Fruit fly (Drosophila melanogaster) whole organism, embryonic: Measurements from ENCODE around the gene CG14930.

Source experiments
- Adf1 ChIP-seq: fragments of 200-800 bp; sonication (Bioruptor generic); IDR thresholded peaks from 2 replicates; pipeline ENCODE4 v1.3.6; 2022; ENCODE audit warnings: missing biosample characterization, missing genetic modification characterization
- Asciz ChIP-seq: fragments of 200-800 bp; sonication (Bioruptor generic); optimal IDR thresholded peaks from 2 replicates; lab custom pipeline; 2017; ENCODE audit warnings: missing biosample characterization, mild to moderate bottlenecking, missing genetic modification characterization, missing genetic modification reagents
- BtbVII ChIP-seq: fragments of 200-800 bp; sonication (Bioruptor generic); optimal IDR thresholded peaks from 3 replicates; lab custom pipeline; 2017; ENCODE audit warnings: missing biosample characterization, mild to moderate bottlenecking, missing genetic modification characterization
- C15 ChIP-seq: fragments of 200-800 bp; sonication (Bioruptor generic); IDR thresholded peaks from 3 replicates; pipeline ENCODE4 v1.3.6; 2022; ENCODE audit warnings: missing biosample characterization, missing genetic modification characterization
- CG10209 ChIP-seq: fragments of 200-800 bp; sonication (Bioruptor generic); optimal IDR thresholded peaks from 3 replicates; lab custom pipeline; 2017; ENCODE audit warnings: missing biosample characterization, mild to moderate bottlenecking, missing genetic modification characterization, missing genetic modification reagents
- CG10543 ChIP-seq: fragments of 200-800 bp; sonication (Bioruptor generic); optimal IDR thresholded peaks from 3 replicates; lab custom pipeline; 2017; ENCODE audit warnings: missing biosample characterization, mild to moderate bottlenecking, missing genetic modification characterization, moderate library complexity
- CG10565 ChIP-seq: fragments of 200-800 bp; sonication (Bioruptor generic); optimal IDR thresholded peaks from 3 replicates; lab custom pipeline; 2016; ENCODE audit warnings: missing biosample characterization, mild to moderate bottlenecking, missing genetic modification characterization
- CG11085 ChIP-seq: fragments of 200-800 bp; sonication (Bioruptor generic); IDR thresholded peaks from 2 replicates; pipeline ENCODE4 v1.3.6; 2022; ENCODE audit warnings: missing biosample characterization, missing genetic modification characterization
- CG11695 ChIP-seq: fragments of 200-800 bp; sonication (Bioruptor generic); IDR thresholded peaks from 3 replicates; pipeline ENCODE4 v1.3.6; 2022; ENCODE audit warnings: missing biosample characterization, missing genetic modification characterization
- CG11696 ChIP-seq: fragments of 200-800 bp; sonication (Bioruptor generic); IDR thresholded peaks from 2 replicates; pipeline ENCODE4 v1.3.6; 2022; ENCODE audit warnings: missing biosample characterization, missing genetic modification characterization
- CG1647 ChIP-seq: fragments of 200-800 bp; sonication (Bioruptor generic); optimal IDR thresholded peaks from 3 replicates; lab custom pipeline; 2016; ENCODE audit warnings: missing biosample characterization, missing genetic modification characterization
- CG17568 ChIP-seq: fragments of 200-800 bp; sonication (Bioruptor generic); optimal IDR thresholded peaks from 2 replicates; lab custom pipeline; 2018; ENCODE audit warnings: missing biosample characterization, mild to moderate bottlenecking, missing genetic modification characterization, moderate library complexity
- CG17802 ChIP-seq: fragments of 200-800 bp; sonication (Bioruptor generic); optimal IDR thresholded peaks from 2 replicates; lab custom pipeline; 2018; ENCODE audit warnings: missing biosample characterization, mild to moderate bottlenecking, missing genetic modification characterization, moderate library complexity
- CG18599 ChIP-seq: fragments of 200-800 bp; sonication (Bioruptor generic); optimal IDR thresholded peaks from 3 replicates; lab custom pipeline; 2017; ENCODE audit warnings: missing biosample characterization, missing genetic modification characterization, mild to moderate bottlenecking, moderate library complexity, missing genetic modification reagents
- CG2199 ChIP-seq: fragments of 200-800 bp; sonication (Bioruptor generic); IDR thresholded peaks from 3 replicates; pipeline ENCODE4 v1.3.6; 2022; ENCODE audit warnings: missing biosample characterization, missing genetic modification characterization
- CG2678 ChIP-seq: fragments of 200-800 bp; sonication (Bioruptor generic); optimal IDR thresholded peaks from 3 replicates; lab custom pipeline; 2019; ENCODE audit warnings: missing biosample characterization, mild to moderate bottlenecking, missing genetic modification characterization, moderate library complexity
- CG3407 ChIP-seq: fragments of 200-800 bp; sonication (Bioruptor generic); optimal IDR thresholded peaks from 2 replicates; lab custom pipeline; 2018; ENCODE audit warnings: missing biosample characterization, mild to moderate bottlenecking, missing genetic modification characterization
- CG5953 ChIP-seq: fragments of 200-800 bp; sonication (Bioruptor generic); IDR thresholded peaks from 2 replicates; pipeline ENCODE4 v1.3.6; 2022; ENCODE audit warnings: missing biosample characterization, missing genetic modification characterization
- CG6683 ChIP-seq: fragments of 200-800 bp; sonication (Bioruptor generic); optimal IDR thresholded peaks from 2 replicates; lab custom pipeline; 2017; ENCODE audit warnings: missing biosample characterization, mild to moderate bottlenecking, missing genetic modification characterization, missing genetic modification reagents
- CG6813 ChIP-seq: fragments of 200-800 bp; sonication (Bioruptor generic); optimal IDR thresholded peaks from 2 replicates; lab custom pipeline; 2017; ENCODE audit warnings: missing biosample characterization, missing genetic modification characterization, mild to moderate bottlenecking, moderate library complexity, missing genetic modification reagents
- CG6854 ChIP-seq: fragments of 200-800 bp; sonication (Bioruptor generic); optimal IDR thresholded peaks from 3 replicates; lab custom pipeline; 2017; ENCODE audit warnings: missing biosample characterization, mild to moderate bottlenecking, missing genetic modification characterization
- CG7556 ChIP-seq: fragments of 200-800 bp; sonication (Bioruptor generic); optimal IDR thresholded peaks from 2 replicates; lab custom pipeline; 2017; ENCODE audit warnings: missing biosample characterization, mild to moderate bottlenecking, missing genetic modification characterization
- CG8478 ChIP-seq: fragments of >200 bp; optimal IDR thresholded peaks from 2 replicates; lab custom pipeline; 2018
- D19B ChIP-seq: fragments of 200-800 bp; sonication (Bioruptor generic); optimal IDR thresholded peaks from 2 replicates; lab custom pipeline; 2017; ENCODE audit warnings: missing biosample characterization, mild to moderate bottlenecking, missing genetic modification characterization
- E2f2 ChIP-seq: fragments of 200-800 bp; sonication (Bioruptor generic); IDR thresholded peaks from 2 replicates; pipeline ENCODE4 v1.3.6; 2022; ENCODE audit warnings: missing biosample characterization, missing genetic modification characterization
- H15 ChIP-seq: fragments of 200-800 bp; sonication (Bioruptor generic); IDR thresholded peaks from 3 replicates; pipeline ENCODE4 v1.3.6; 2022; ENCODE audit warnings: missing biosample characterization, missing genetic modification characterization
- Hmr ChIP-seq: fragments of 200-800 bp; sonication (Bioruptor generic); optimal IDR thresholded peaks from 3 replicates; lab custom pipeline; 2017; ENCODE audit warnings: mild to moderate bottlenecking, missing biosample characterization, missing genetic modification reagents, missing genetic modification characterization
- Nf-YB ChIP-seq: fragments of 200-800 bp; sonication (Bioruptor generic); optimal IDR thresholded peaks from 3 replicates; lab custom pipeline; 2019; ENCODE audit warnings: missing biosample characterization, mild to moderate bottlenecking, missing genetic modification characterization, moderate library complexity
- Sox100B ChIP-seq: fragments of 200-800 bp; sonication (Bioruptor generic); optimal IDR thresholded peaks from 3 replicates; lab custom pipeline; 2018; ENCODE audit warnings: missing biosample characterization, mild to moderate bottlenecking, missing genetic modification characterization
- aop ChIP-seq: fragments of 200-800 bp; sonication (Bioruptor generic); IDR thresholded peaks from 2 replicates; pipeline ENCODE4 v1.3.6; 2022; ENCODE audit warnings: missing biosample characterization, missing genetic modification characterization
- ara ChIP-seq: fragments of 200-800 bp; sonication (Bioruptor generic); IDR thresholded peaks from 2 replicates; pipeline ENCODE4 v1.3.6; 2022; ENCODE audit warnings: missing biosample characterization, missing genetic modification characterization
- cas ChIP-seq: fragments of 200-800 bp; sonication (Bioruptor generic); IDR thresholded peaks from 2 replicates; pipeline ENCODE4 v1.3.6; 2022; ENCODE audit warnings: missing biosample characterization, missing genetic modification characterization
- cg ChIP-seq: fragments of 200-800 bp; sonication (Bioruptor generic); optimal IDR thresholded peaks from 3 replicates; lab custom pipeline; 2019; ENCODE audit warnings: missing biosample characterization, mild to moderate bottlenecking, missing genetic modification characterization, moderate library complexity
- chinmo ChIP-seq: fragments of 200-800 bp; sonication (Bioruptor generic); IDR thresholded peaks from 4 replicates; pipeline ENCODE4 v1.3.6; 2022; ENCODE audit warnings: missing biosample characterization, missing genetic modification characterization; ENCODE audit not compliant: partially characterized antibody
- crc ChIP-seq: fragments of 200-800 bp; sonication (Bioruptor generic); optimal IDR thresholded peaks from 2 replicates; lab custom pipeline; 2016; ENCODE audit warnings: missing biosample characterization, missing genetic modification characterization
- dmrt99B ChIP-seq: fragments of 200-800 bp; sonication (Bioruptor generic); optimal IDR thresholded peaks from 2 replicates; lab custom pipeline; 2018; ENCODE audit warnings: missing biosample characterization, mild to moderate bottlenecking, missing genetic modification characterization, moderate library complexity
- exex ChIP-seq: fragments of 200-800 bp; sonication (Bioruptor generic); optimal IDR thresholded peaks from 4 replicates; lab custom pipeline; 2018; ENCODE audit warnings: missing biosample characterization, mild to moderate bottlenecking, missing genetic modification characterization, moderate library complexity
- ftz-f1 ChIP-seq: fragments of 200-800 bp; sonication (Bioruptor generic); optimal IDR thresholded peaks from 2 replicates; lab custom pipeline; 2016; ENCODE audit warnings: missing biosample characterization, missing genetic modification characterization
- gsb ChIP-seq: fragments of 200-800 bp; sonication (Bioruptor generic); IDR thresholded peaks from 2 replicates; pipeline ENCODE4 v1.3.6; 2022; ENCODE audit warnings: missing biosample characterization, missing genetic modification characterization
- ham ChIP-seq: fragments of 200-800 bp; sonication (Bioruptor generic); IDR thresholded peaks from 2 replicates; pipeline ENCODE4 v1.3.6; 2022; ENCODE audit warnings: missing biosample characterization, missing genetic modification characterization
- ind ChIP-seq: fragments of 200-800 bp; sonication (Bioruptor generic); optimal IDR thresholded peaks from 3 replicates; lab custom pipeline; 2016; ENCODE audit warnings: missing biosample characterization, missing genetic modification characterization
- jumu ChIP-seq: fragments of 200-800 bp; sonication (Bioruptor generic); optimal IDR thresholded peaks from 3 replicates; lab custom pipeline; 2016; ENCODE audit warnings: missing biosample characterization, missing genetic modification characterization
- klu ChIP-seq: fragments of 200-800 bp; sonication (Bioruptor generic); IDR thresholded peaks from 2 replicates; pipeline ENCODE4 v1.3.6; 2022; ENCODE audit warnings: missing biosample characterization, missing genetic modification characterization
- nau ChIP-seq: fragments of 200-800 bp; sonication (Bioruptor generic); optimal IDR thresholded peaks from 3 replicates; lab custom pipeline; 2017; ENCODE audit warnings: missing biosample characterization, mild to moderate bottlenecking, missing genetic modification characterization, missing genetic modification reagents
- pfk ChIP-seq: fragments of 200-800 bp; sonication (Bioruptor generic); optimal IDR thresholded peaks from 2 replicates; lab custom pipeline; 2018; ENCODE audit warnings: missing biosample characterization, mild to moderate bottlenecking, missing genetic modification characterization, moderate library complexity
- pzg ChIP-seq: fragments of 200-800 bp; sonication (Bioruptor generic); optimal IDR thresholded peaks from 3 replicates; lab custom pipeline; 2018; ENCODE audit warnings: missing biosample characterization, mild to moderate bottlenecking, missing genetic modification characterization, moderate library complexity
- seq ChIP-seq: fragments of 200-800 bp; sonication (Bioruptor generic); IDR thresholded peaks from 2 replicates; pipeline ENCODE4 v1.3.6; 2022; ENCODE audit warnings: missing biosample characterization, missing genetic modification characterization
- sim ChIP-seq: fragments of 200-800 bp; sonication (Bioruptor generic); IDR thresholded peaks from 2 replicates; pipeline ENCODE4 v1.3.6; 2022; ENCODE audit warnings: missing biosample characterization, missing genetic modification characterization
- sob ChIP-seq: fragments of 200-800 bp; sonication (Bioruptor generic); IDR thresholded peaks from 2 replicates; pipeline ENCODE4 v1.3.6; 2022; ENCODE audit warnings: missing biosample characterization, missing genetic modification characterization
- vfl ChIP-seq: fragments of 200-800 bp; sonication (Bioruptor generic); optimal IDR thresholded peaks from 2 replicates; lab custom pipeline; 2016; ENCODE audit warnings: missing biosample characterization, missing genetic modification characterization

The CG14930 gene

DNA sequence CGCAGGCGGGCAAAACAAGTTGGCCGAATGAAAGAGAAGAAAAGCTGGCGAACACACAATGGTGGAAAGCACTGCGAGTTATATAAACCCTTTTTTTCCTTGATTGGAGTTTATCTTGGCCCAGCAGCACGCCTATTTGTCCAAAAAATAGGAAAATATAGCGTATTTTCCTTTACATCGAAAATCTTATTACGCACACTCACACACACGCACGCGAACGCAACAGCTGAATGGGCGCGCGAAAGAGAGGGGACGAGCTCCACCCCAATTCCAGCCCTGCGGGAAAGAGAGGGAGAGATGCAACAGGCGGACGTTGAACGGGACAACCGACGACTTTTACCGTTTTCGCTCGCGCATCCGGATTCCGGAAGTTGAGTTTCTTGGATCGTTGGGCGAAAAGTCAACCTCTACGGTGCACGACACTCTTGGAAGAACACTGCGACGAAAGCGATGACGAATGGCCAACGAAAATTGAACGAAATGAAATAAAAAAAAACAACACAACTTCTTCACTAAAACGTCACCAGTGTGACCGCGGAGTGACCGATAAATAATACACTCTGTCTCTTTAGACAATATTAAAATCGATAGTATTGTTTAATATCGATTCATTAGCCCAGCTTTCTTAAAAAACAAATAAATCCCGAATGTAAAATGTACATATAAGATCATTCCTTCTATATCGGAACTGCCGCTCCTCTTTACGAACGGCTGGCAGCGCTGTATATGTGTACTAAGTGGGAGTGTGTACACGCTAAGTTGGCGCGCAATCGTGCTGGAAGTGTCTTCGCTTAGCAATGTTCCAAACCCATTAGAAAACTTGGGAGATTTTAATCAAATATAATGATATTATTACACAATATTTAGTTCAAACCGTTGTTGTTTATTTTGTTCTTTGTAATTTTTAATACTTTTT, 4.3 kb downstream of the CG14930 start, which contains the start of the genes Dlg5 and CG4970 (continued):
- TF ChIP-seq ind: no peak
- TF ChIP-seq D19B (GFP tag; lab: Kevin White, UChicago): no peak
- TF ChIP-seq CG10543 (GFP tag; lab: Kevin White, UChicago): no peak
- no peak for TF ChIP-seq CG1647 (GFP tag; lab: Kevin White, UChicago)
- no peak for TF ChIP-seq exex (tag; lab: Kevin White, UChicago)
- TF ChIP-seq jumu: peak; percentile 2
- no peak for TF ChIP-seq ftz-f1 (GFP tag; lab: Kevin White, UChicago)
- no peak for TF ChIP-seq CG6683
- TF ChIP-seq CG3407 (GFP tag; lab: Kevin White, UChicago): no peak
- peak; percentile 84 for TF ChIP-seq pzg (GFP tag; lab: Kevin White, UChicago)
- peak; percentile 56 for TF ChIP-seq Hmr
- no peak for TF ChIP-seq dmrt99B (tag; lab: Kevin White, UChicago)
- TF ChIP-seq CG17802 (tag; lab: Kevin White, UChicago): no peak
- TF ChIP-seq Asciz (GFP tag; lab: Kevin White, UChicago): no peak
- no peak for TF ChIP-seq cas (GFP tag; lab: Robert Waterston, UW)
- TF ChIP-seq CG2678: no peak
- peak; percentile 17 for TF ChIP-seq BtbVII (GFP tag; lab: Kevin White, UChicago)
- TF ChIP-seq ara: no peak
- TF ChIP-seq chinmo (GFP tag; lab: Robert Waterston, UW): peak; percentile 78; the same call in 2 of the 4 replicates
- no peak for TF ChIP-seq crc (GFP tag; lab: Kevin White, UChicago)
- peak; percentile 98 for TF ChIP-seq cg (GFP tag; lab: Kevin White, UChicago)
- no peak for TF ChIP-seq Sox100B (GFP tag; lab: Kevin White, UChicago)
- no peak for TF ChIP-seq CG11695 (GFP tag; lab: Robert Waterston, UW)
- TF ChIP-seq pfk: no peak
- peak; percentile 38; the same call in 1 of the 2 replicates for TF ChIP-seq aop (GFP tag; lab: Robert Waterston, UW)
- TF ChIP-seq H15 (GFP tag; lab: Robert Waterston, UW): no peak
- no peak for TF ChIP-seq klu
- no peak for TF ChIP-seq vfl (GFP tag; lab: Kevin White, UChicago)
- peak; percentile 91 for TF ChIP-seq CG8478
- TF ChIP-seq Nf-YB (GFP tag; lab: Kevin White, UChicago): peak; percentile 89
- TF ChIP-seq CG11085: no peak
- peak; percentile 77 for TF ChIP-seq E2f2 (GFP tag; lab: Robert Waterston, UW)
- TF ChIP-seq seq: no peak
- peak; percentile 37 for TF ChIP-seq CG18599 (GFP tag; lab: Kevin White, UChicago)
- no peak for TF ChIP-seq nau (GFP tag; lab: Kevin White, UChicago)
- no peak for TF ChIP-seq CG7556 (GFP tag; lab: Kevin White, UChicago)
- TF ChIP-seq sim (GFP tag; lab: Robert Waterston, UW): no peak
- no peak for TF ChIP-seq CG11696 (GFP tag; lab: Robert Waterston, UW)
- TF ChIP-seq sob (GFP tag; lab: Robert Waterston, UW): no peak
- TF ChIP-seq CG2199 (GFP tag; lab: Robert Waterston, UW): no peak
- TF ChIP-seq C15 (GFP tag; lab: Robert Waterston, UW): no peak
- TF ChIP-seq CG6813 (GFP tag; lab: Kevin White, UChicago): no peak
- no peak for TF ChIP-seq CG10209 (GFP tag; lab: Kevin White, UChicago)
- no peak for TF ChIP-seq CG17568
- TF ChIP-seq gsb: no peak
- TF ChIP-seq ham (GFP tag; lab: Robert Waterston, UW): no peak
- TF ChIP-seq CG6854: no peak
- no peak for TF ChIP-seq CG10565 (GFP tag; lab: Kevin White, UChicago)
- no peak for TF ChIP-seq CG5953
- TF ChIP-seq Adf1: no peak
